Worm (Caenorhabditis elegans) whole organism, midembryonic: ENCODE measurements around the gene F43C1.5.

ENCODE experiments used
- tab-1 ChIP-seq: fragments of 200-800 bp; sonication (Bioruptor generic); IDR thresholded peaks from 2 replicates; pipeline ENCODE4 v1.3.6; 2022; ENCODE audit warnings: missing genetic modification characterization, missing compliant biosample characterization
- ztf-23 ChIP-seq: fragments of 200-800 bp; sonication (Bioruptor generic); IDR thresholded peaks from 2 replicates; pipeline ENCODE4 v1.3.6; 2022; ENCODE audit warnings: missing genetic modification reagents, missing genetic modification characterization, missing compliant biosample characterization

DNA sequence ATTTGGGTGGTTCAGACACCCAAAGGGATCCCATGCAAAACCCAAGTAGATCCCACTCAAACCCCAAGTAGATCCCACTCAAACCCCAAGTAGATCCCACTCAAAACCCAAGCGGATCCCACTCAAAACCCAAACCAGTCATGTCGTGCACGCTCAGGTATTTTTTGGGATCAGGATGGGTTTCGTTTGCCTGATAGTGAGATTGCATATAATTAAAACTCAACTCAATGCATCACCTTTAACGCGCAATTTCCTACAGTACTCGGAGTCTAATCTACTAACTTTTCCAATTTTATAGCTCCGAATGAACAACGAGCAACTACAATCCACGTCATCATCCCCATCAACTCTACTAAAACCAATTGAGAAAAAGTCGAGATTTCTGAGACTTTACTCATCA is 19.8 kb upstream of the F43C1.5 start, which contains the start of gene phlp-2:
- no peak for TF ChIP-seq tab-1 (GFP tag; lab: Robert Waterston, UW)
- no peak for TF ChIP-seq ztf-23
